Worm (Caenorhabditis elegans) whole organism, late embryonic: ENCODE results near the gene Y66D12A.11.
A peak's percentile ranks its signal among the peaks of the same experiment; 100 is the strongest.

ENCODE experiments used
- ceh-48 ChIP-seq: sonication (generic microtip); optimal IDR thresholded peaks from 2 replicates; lab custom pipeline; 2016; ENCODE audit warnings: missing genetic modification characterization, inconsistent platforms, missing compliant biosample characterization
- lin-11 ChIP-seq: fragments of 200-800 bp; sonication (Bioruptor generic); optimal IDR thresholded peaks from 2 replicates; lab custom pipeline; 2018; ENCODE audit warnings: mild to moderate bottlenecking, missing genetic modification characterization, missing compliant biosample characterization
- pax-1 ChIP-seq: fragments of 150-350 bp; optimal IDR thresholded peaks from 2 replicates; lab custom pipeline; 2014; ENCODE audit warnings: missing biosample characterization, missing genetic modification characterization

The Y66D12A.11 gene

DNA sequence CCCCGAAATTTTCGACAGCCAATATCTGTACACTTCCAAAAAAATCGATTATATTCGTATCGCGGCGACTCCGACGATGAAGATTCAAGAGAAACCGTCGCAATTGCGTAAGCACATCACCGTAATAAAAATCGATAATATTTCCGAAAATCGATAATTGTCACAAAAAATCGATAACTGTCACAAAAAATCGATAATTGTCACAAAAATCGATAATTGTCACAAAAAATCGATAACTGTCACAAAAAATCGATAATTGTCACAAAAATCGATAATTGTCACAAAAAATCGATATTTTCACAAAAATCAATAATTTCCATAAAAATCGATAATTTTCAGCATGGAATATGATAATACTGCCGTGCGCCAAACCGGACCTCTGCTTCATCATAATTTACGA, 51.1 kb downstream of the Y66D12A.11 start:
- peak; percentile 73 for TF ChIP-seq ceh-48 (tag; lab: Kevin White, UChicago)

DNA sequence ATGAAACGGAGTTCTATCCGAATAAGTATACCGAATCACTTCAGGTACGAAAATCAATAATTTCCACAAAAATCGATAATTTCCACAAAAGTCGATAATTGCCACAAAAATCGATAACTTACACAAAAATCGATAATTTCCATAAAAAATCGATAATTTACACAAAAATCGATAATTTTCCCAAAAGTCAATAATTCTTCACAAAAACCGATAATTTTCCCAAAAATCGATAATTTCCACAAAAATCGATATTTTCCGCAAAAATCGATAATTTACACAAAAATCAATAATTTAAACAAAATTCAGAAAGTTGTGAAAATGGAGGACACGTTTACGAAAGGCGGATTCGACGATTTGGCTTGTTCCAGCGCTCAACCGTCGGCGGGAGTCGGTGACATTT, 51.6 kb downstream of the Y66D12A.11 start:
- no peak for TF ChIP-seq lin-11 (tag; lab: Kevin White, UChicago)
- TF ChIP-seq ceh-48 (tag; lab: Kevin White, UChicago): peak; percentile 97
- no peak for TF ChIP-seq pax-1 (tag; lab: Kevin White, UChicago)
